Fruit fly (Drosophila melanogaster) whole organism, embryonic: Measurements from ENCODE around the gene CG43672.

Experiments used
- CG17829 ChIP-seq: fragments of 200-800 bp; optimal IDR thresholded peaks from 2 replicates; lab custom pipeline; 2019; ENCODE audit warnings: missing biosample characterization, mild to moderate bottlenecking, missing genetic modification characterization, moderate library complexity
- CG3847 ChIP-seq: fragments of 200-800 bp; sonication (Bioruptor generic); IDR thresholded peaks from 2 replicates; pipeline ENCODE4 v1.3.6; 2022; ENCODE audit warnings: missing biosample characterization, missing genetic modification characterization

- TF ChIP-seq CG17829 (no peak), CG3847 (GFP tag; lab: Robert Waterston, UW) (no peak)
Observed at dm6 chrX:15811666-15812614, 39.2 kb downstream of the CG43672 start.
